Worm (Caenorhabditis elegans) whole organism, midembryonic: ENCODE results near the gene K11E4.6.

ENCODE experiments used
- cog-1 ChIP-seq: sonication (generic microtip); optimal IDR thresholded peaks from 2 replicates; lab custom pipeline; 2016; ENCODE audit warnings: missing genetic modification characterization, missing compliant biosample characterization
- klf-2 ChIP-seq: fragments of 200-800 bp; sonication (Bioruptor generic); conservative IDR thresholded peaks from 2 replicates; pipeline ENCODE4 v1.3.6; 2022; ENCODE audit warnings: missing genetic modification reagents, missing genetic modification characterization, missing compliant biosample characterization
- med-1 ChIP-seq: sonication (generic microtip); optimal IDR thresholded peaks from 2 replicates; lab custom pipeline; 2017; ENCODE audit warnings: missing genetic modification characterization, mild to moderate bottlenecking, missing compliant biosample characterization, antibody characterized with exemption, missing genetic modification reagents; ENCODE audit not compliant: insufficient read depth
- ref-1 ChIP-seq: fragments of 200-800 bp; sonication (Bioruptor generic); conservative IDR thresholded peaks from 2 replicates; pipeline ENCODE4 v1.3.6; 2022; ENCODE audit warnings: missing genetic modification reagents, missing genetic modification characterization, missing compliant biosample characterization

- no peak for TF ChIP-seq ref-1 (GFP tag; lab: Robert Waterston, UW)
- TF ChIP-seq cog-1 (tag; lab: Kevin White, UChicago), result no peak
- no peak for TF ChIP-seq med-1 (GFP tag; lab: Kevin White, UChicago)
- TF ChIP-seq klf-2, result no peak
These were observed 14.8 kb downstream of the K11E4.6 start for ce11 chrX:13739125-13739820.
